Worm (Caenorhabditis elegans): ENCODE data around the gene sup-10.

The sup-10 gene

DNA sequence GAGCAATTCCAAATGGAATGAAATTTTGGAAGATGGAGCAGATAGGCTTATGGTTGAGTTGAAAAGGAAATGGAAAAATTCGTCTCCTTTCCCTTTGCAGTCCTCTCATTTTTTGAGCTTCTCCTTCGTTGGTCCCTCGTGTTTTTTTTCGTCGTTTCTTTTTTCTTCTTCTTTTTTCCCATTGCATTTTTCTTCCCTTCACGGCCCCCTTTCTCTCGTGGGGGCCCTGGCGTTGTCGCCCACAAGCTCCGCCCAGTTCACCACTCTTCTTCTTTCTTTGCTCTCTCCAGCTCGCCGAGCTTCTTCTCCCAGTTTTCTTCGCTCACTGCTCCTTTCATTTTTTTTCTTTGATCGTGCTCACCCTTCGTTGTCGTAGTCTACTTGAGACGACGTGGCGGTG, 8.7 kb upstream of the sup-10 start:
- TF ChIP-seq xbp-1 (tag; optimal IDR thresholded peaks at IDR 0.05) (peak; percentile 3), snu-23 (GFP tag; optimal IDR thresholded peaks at IDR 0.05) (peak; percentile 23), lsy-2 (tag; optimal IDR thresholded peaks at IDR 0.05) (peak in 1 of 2 experiments; percentile 32), lin-14 (GFP tag; optimal IDR thresholded peaks at IDR 0.05) (peak; percentile 85), mep-1 (tag; optimal IDR thresholded peaks at IDR 0.05) (peak; percentile 3), zag-1 (tag; optimal IDR thresholded peaks at IDR 0.05) (no peak), fkh-10 (GFP tag; optimal IDR thresholded peaks at IDR 0.05) (peak; percentile 66), ztf-11 (tag; optimal IDR thresholded peaks at IDR 0.05) (no peak), skn-1 (tag; optimal IDR thresholded peaks at IDR 0.05) (peak; percentile 16), egl-13 (tag; optimal IDR thresholded peaks at IDR 0.05) (peak; percentile 25), lin-35 (GFP tag; optimal IDR thresholded peaks at IDR 0.05) (peak in 1 of 2 experiments; percentile 7), unc-130 (tag; optimal IDR thresholded peaks at IDR 0.05) (no peak), unc-86 (tag; optimal IDR thresholded peaks at IDR 0.05) (peak; percentile 46), hpl-2 (GFP tag; optimal IDR thresholded peaks at IDR 0.05) (no peak), tbx-2 (tag; optimal IDR thresholded peaks at IDR 0.05) (peak; percentile 61), fkh-8 (tag; optimal IDR thresholded peaks at IDR 0.05) (no peak), nhr-71 (tag; optimal IDR thresholded peaks at IDR 0.05) (peak; percentile 57), ztf-4 (tag; optimal IDR thresholded peaks at IDR 0.05) (no peak), nhr-47 (tag; optimal IDR thresholded peaks at IDR 0.05) (peak; percentile 44), hlh-4 (tag; optimal IDR thresholded peaks at IDR 0.05) (no peak), ceh-82 (tag; optimal IDR thresholded peaks at IDR 0.05) (peak in 2 of 3 experiments; percentile 7 to 24), efl-3 (GFP tag; optimal IDR thresholded peaks at IDR 0.05) (no peak), dsc-1 (tag; optimal IDR thresholded peaks at IDR 0.05) (peak; percentile 6), ceh-88 (GFP tag; IDR thresholded peaks at IDR 0.05) (no peak), ama-1 (optimal IDR thresholded peaks at IDR 0.05) (no peak), rnt-1 (tag; optimal IDR thresholded peaks at IDR 0.05) (peak; percentile 46), swsn-7 (tag; optimal IDR thresholded peaks at IDR 0.05) (peak; percentile 34)

DNA sequence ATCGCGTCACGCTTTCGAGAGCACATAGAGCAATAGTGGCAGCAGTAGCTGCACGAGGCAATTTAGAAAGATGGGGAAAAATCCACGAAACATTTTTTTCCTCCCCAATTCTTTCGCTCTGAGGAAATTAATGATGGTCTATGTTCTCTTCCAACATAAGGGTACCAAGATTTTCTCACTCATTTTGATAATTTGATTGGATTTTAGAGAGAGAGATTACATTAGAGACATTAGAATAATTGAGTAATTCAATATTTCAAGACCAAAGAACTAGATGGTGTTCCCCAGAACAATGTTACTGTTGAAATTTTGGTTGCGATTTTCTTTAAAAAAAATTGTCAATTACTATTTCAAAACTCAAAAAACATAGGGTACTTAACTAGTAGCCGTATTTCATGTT, 6.7 kb upstream of the sup-10 start:
- TF ChIP-seq xbp-1 (tag; optimal IDR thresholded peaks at IDR 0.05) = no peak
- peak in 1 of 2 experiments; percentile 17 for TF ChIP-seq lsy-2 (tag; optimal IDR thresholded peaks at IDR 0.05)

DNA sequence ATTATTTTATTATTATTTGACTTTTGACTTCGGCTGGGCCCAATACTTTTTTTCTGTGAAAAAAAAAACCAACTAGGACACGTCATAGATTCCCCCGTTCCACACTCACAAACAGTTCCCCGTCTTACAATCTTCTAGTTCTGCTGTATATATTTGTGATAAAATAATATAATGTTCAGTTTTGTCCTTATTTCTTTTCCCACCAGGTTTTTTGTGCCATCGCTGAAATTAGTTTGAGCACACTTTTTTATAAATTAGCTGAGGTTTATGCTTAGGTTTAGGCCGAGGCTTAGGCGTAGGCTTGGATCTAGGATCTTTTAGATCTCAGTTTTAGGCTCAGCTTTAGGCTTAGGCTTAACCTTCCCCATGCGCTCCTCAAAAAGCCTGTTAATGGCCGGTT, 767 bp upstream of the sup-10 start:
- TF ChIP-seq ceh-90 (tag; optimal IDR thresholded peaks at IDR 0.05) (no peak), nhr-20 (tag; optimal IDR thresholded peaks at IDR 0.05) (no peak), nhr-85 (tag) (no peak), pax-3 (tag; optimal IDR thresholded peaks at IDR 0.05) (no peak), swsn-7 (tag; optimal IDR thresholded peaks at IDR 0.05) (no peak), isw-1 (GFP tag; IDR thresholded peaks at IDR 0.05) (no peak), C04F5.9 (tag; optimal IDR thresholded peaks at IDR 0.05) (no peak), ztf-11 (tag; optimal IDR thresholded peaks at IDR 0.05) (no peak), unc-130 (tag; optimal IDR thresholded peaks at IDR 0.05) (no peak), mab-9 (GFP tag; IDR thresholded peaks at IDR 0.05) (no peak), lin-13 (GFP tag; optimal IDR thresholded peaks at IDR 0.05) (no peak), efl-1 (optimal IDR thresholded peaks at IDR 0.05) (no peak), efl-1 (GFP tag; optimal IDR thresholded peaks at IDR 0.05 in 1 of 2) (no peak), lin-35 (GFP tag; optimal IDR thresholded peaks at IDR 0.05) (no peak), ztf-4 (tag; optimal IDR thresholded peaks at IDR 0.05) (no peak), nhr-47 (tag; optimal IDR thresholded peaks at IDR 0.05) (no peak), nhr-12 (tag; optimal IDR thresholded peaks at IDR 0.05) (no peak)

DNA sequence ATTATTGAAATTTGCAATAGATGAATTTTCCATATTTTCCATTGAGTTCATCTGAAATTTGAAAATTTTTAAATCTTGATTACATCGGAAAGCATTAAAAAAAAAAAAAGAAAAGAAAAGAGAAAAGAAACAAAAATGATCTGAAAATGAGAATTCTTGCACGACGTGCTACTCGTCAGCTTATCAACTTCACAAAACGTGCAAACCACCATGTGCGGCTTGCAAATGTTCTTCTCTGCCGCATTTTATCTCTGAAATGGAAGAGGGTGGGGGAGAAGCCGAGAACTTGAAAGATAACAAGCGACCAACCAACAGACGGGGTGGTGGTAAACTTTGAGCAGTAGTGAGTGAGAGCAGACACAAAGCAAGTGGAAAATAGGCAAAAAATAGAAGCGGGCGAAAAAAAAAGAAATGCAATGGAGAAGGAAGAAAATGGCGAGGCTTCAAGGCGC, 5.9 kb downstream of the sup-10 start, which contains the start of gene F31A3.3:
Gene F31A3.3 (minus strand): TSS at position 51 of the 452 bp plus-strand sequence.
- TF ChIP-seq mdl-1 (tag; optimal IDR thresholded peaks at IDR 0.05) = peak in 1 of 2 experiments; percentile 2
- peak; percentile 25 for TF ChIP-seq lin-14 (GFP tag; optimal IDR thresholded peaks at IDR 0.05)
- TF ChIP-seq nhr-71 (tag; optimal IDR thresholded peaks at IDR 0.05) = peak; percentile 11
- TF ChIP-seq elt-2 (tag; optimal IDR thresholded peaks at IDR 0.05) = peak; percentile 60
- TF ChIP-seq mab-9 (GFP tag; IDR thresholded peaks at IDR 0.05) = no peak
